Fruit fly (Drosophila melanogaster) whole organism, adult: ENCODE data around the gene Mau2.

Experiments used
- CG11617 ChIP-seq: fragments of 200-800 bp; sonication (Bioruptor generic); optimal IDR thresholded peaks from 2 replicates; lab custom pipeline; 2017; ENCODE audit warnings: mild to moderate bottlenecking, missing biosample characterization, missing genetic modification reagents, missing genetic modification characterization
- CG1620 ChIP-seq: fragments of 200-800 bp; sonication (Bioruptor generic); optimal IDR thresholded peaks from 2 replicates; lab custom pipeline; 2016; ENCODE audit warnings: missing biosample characterization, missing genetic modification characterization
- CG33017 ChIP-seq: fragments of 200-800 bp; sonication (Bioruptor generic); optimal IDR thresholded peaks from 2 replicates; lab custom pipeline; 2018; ENCODE audit warnings: missing biosample characterization, mild to moderate bottlenecking, missing genetic modification characterization, moderate library complexity
- CG5204 ChIP-seq: fragments of 200-800 bp; sonication (Bioruptor generic); optimal IDR thresholded peaks from 2 replicates; lab custom pipeline; 2016; ENCODE audit warnings: missing biosample characterization, missing genetic modification characterization
- CG7101 ChIP-seq: fragments of 200-800 bp; sonication (Bioruptor generic); optimal IDR thresholded peaks from 2 replicates; lab custom pipeline; 2018; ENCODE audit warnings: missing biosample characterization, mild to moderate bottlenecking, missing genetic modification characterization, moderate library complexity
- Clk ChIP-seq: fragments of 200-800 bp; sonication (Bioruptor generic); optimal IDR thresholded peaks from 2 replicates; lab custom pipeline; 2017; ENCODE audit warnings: missing biosample characterization, missing genetic modification characterization
- Hr96 ChIP-seq: fragments of 200-800 bp; sonication (Bioruptor generic); optimal IDR thresholded peaks from 2 replicates; lab custom pipeline; 2016; ENCODE audit warnings: missing biosample characterization, missing genetic modification characterization
- bab1 ChIP-seq: fragments of 200-800 bp; sonication (Bioruptor generic); optimal IDR thresholded peaks from 3 replicates; lab custom pipeline; 2019; ENCODE audit warnings: missing biosample characterization, mild to moderate bottlenecking, missing genetic modification characterization, moderate library complexity
- cic ChIP-seq: fragments of 200-800 bp; sonication (Bioruptor generic); optimal IDR thresholded peaks from 2 replicates; lab custom pipeline; 2017; ENCODE audit warnings: missing biosample characterization, mild to moderate bottlenecking, missing genetic modification characterization, moderate library complexity
- kay ChIP-seq: fragments of 200-800 bp; sonication (Bioruptor generic); peaks from one replicate; lab custom pipeline; 2016; ENCODE audit warnings: missing biosample characterization, missing genetic modification characterization, borderline replicate concordance
- ovo ChIP-seq: fragments of 200-800 bp; sonication (Bioruptor generic); optimal IDR thresholded peaks from 2 replicates; lab custom pipeline; 2016; ENCODE audit warnings: missing biosample characterization, missing genetic modification characterization
- pad ChIP-seq: fragments of 200-800 bp; sonication (Bioruptor generic); optimal IDR thresholded peaks from 3 replicates; lab custom pipeline; 2017; ENCODE audit warnings: missing biosample characterization, missing genetic modification characterization, mild to moderate bottlenecking, moderate library complexity, missing genetic modification reagents
- tj ChIP-seq: fragments of 200-800 bp; sonication (Bioruptor generic); optimal IDR thresholded peaks from 3 replicates; lab custom pipeline; 2017; ENCODE audit warnings: missing biosample characterization, mild to moderate bottlenecking, missing genetic modification characterization, moderate library complexity
- toe ChIP-seq: fragments of 200-800 bp; sonication (Bioruptor generic); optimal IDR thresholded peaks from 2 replicates; lab custom pipeline; 2016; ENCODE audit warnings: missing biosample characterization, missing genetic modification characterization

DNA sequence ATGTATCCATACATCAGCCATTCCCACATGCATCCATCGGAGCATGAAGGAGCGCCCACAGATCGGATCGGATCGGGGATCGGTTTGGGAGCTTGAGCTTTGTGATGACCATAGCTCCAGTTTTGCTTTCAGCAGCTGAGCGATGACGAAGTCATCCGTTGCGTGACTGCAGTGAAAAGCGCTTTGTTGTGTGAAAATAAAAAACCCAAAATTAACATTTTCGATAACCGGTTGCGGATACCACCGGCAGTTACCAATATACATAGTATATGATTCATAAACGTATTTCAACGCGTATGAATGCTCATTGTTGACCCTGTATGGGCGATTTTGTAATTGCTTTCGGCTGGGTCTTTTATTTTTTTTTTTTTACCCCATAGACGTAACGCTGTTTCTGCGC, 3.8 kb upstream of the Mau2 start:
- no peak for TF ChIP-seq kay (GFP tag; lab: Kevin White, UChicago)
- no peak for TF ChIP-seq CG33017 (tag; lab: Kevin White, UChicago)
- TF ChIP-seq toe (GFP tag; lab: Kevin White, UChicago): no peak
- no peak for TF ChIP-seq pad (GFP tag; lab: Kevin White, UChicago)
- no peak for TF ChIP-seq bab1 (GFP tag; lab: Kevin White, UChicago)
- no peak for TF ChIP-seq Hr96 (GFP tag; lab: Kevin White, UChicago)
- no peak for TF ChIP-seq CG5204 (GFP tag; lab: Kevin White, UChicago)
- no peak for TF ChIP-seq CG7101
- no peak for TF ChIP-seq tj (GFP tag; lab: Kevin White, UChicago)
- no peak for TF ChIP-seq ovo (GFP tag; lab: Kevin White, UChicago)
- no peak for TF ChIP-seq Clk (GFP tag; lab: Kevin White, UChicago)
- no peak for TF ChIP-seq cic (GFP tag; lab: Kevin White, UChicago)
- no peak for TF ChIP-seq CG11617 (GFP tag; lab: Kevin White, UChicago)
- TF ChIP-seq CG1620 (GFP tag; lab: Kevin White, UChicago): no peak
